Fruit fly (Drosophila melanogaster): ENCODE data around the gene CG4757.

dm6 chr3R:11209801-11210402 is 48.9 kb downstream of the CG4757 start, which contains the start of the genes SdhC and Tctp:
- no peak for TF ChIP-seq psq (optimal IDR thresholded peaks at IDR 0.05)
- TF ChIP-seq h (optimal IDR thresholded peaks at IDR 0.05) = no peak
- TF ChIP-seq ttk (optimal IDR thresholded peaks at IDR 0.05) = no peak

All from Kc167 (cell line).